Fruit fly (Drosophila melanogaster): Measurements from ENCODE around the gene Sap47.

Sap47 gene

DNA sequence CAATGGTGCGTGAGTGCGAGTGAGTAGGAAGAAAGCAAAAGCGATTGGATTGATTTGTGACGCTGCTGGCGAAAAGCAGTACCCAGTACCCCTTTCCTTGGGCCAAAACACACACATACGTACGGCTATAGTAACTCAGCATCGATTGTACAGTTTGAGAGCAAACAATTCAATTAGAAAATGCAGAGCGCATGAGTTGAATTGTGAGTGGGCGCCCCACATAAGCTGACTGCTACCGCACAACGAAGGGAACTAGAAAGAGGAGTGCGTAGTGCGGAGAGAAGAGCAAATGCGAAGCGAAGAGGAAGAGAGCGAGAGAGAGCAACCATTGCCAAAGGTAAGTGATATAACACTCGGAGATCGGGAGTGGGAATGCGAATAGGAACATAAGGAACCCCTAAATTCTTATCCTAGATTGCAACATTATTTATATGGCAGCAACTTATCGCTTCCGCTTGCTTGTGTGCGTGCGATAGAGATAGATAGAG lies 38.6 kb downstream of the Sap47 start (continued):
- TF ChIP-seq CG13624 (GFP tag; optimal IDR thresholded peaks at IDR 0.05) (peak; percentile 51), kni (GFP tag; optimal IDR thresholded peaks at IDR 0.05) (peak; percentile 82), stwl (tag; optimal IDR thresholded peaks at IDR 0.05) (peak; percentile 47), CG6854 (GFP tag; optimal IDR thresholded peaks at IDR 0.05) (peak; percentile 38), sisA (GFP tag; IDR thresholded peaks at IDR 0.05) (no peak), Elba2 (GFP tag; optimal IDR thresholded peaks at IDR 0.05) (peak; percentile 91), CG5180 (GFP tag; optimal IDR thresholded peaks at IDR 0.05) (peak; percentile 6), maf-S (GFP tag; optimal IDR thresholded peaks at IDR 0.05) (peak; percentile 17), CG1603 (tag; optimal IDR thresholded peaks at IDR 0.05) (peak; percentile 0), mirr (GFP tag; optimal IDR thresholded peaks at IDR 0.05) (peak; percentile 25), CG4707 (GFP tag; optimal IDR thresholded peaks at IDR 0.05) (peak; percentile 10), Nf-YC (tag; optimal IDR thresholded peaks at IDR 0.05) (peak; percentile 49), sens (GFP tag) (peak; percentile 21), CG17328 (GFP tag; IDR thresholded peaks at IDR 0.05) (no peak), HLHmδ (GFP tag; optimal IDR thresholded peaks at IDR 0.05) (peak; percentile 18), pfk (GFP tag; optimal IDR thresholded peaks at IDR 0.05) (peak; percentile 19), CG11398 (GFP tag; optimal IDR thresholded peaks at IDR 0.05) (no peak), CG10431 (GFP tag; optimal IDR thresholded peaks at IDR 0.05) (peak; percentile 32), cwo (GFP tag; optimal IDR thresholded peaks at IDR 0.05) (peak; percentile 20), her (GFP tag; optimal IDR thresholded peaks at IDR 0.05) (peak; percentile 28), Sry-δ (GFP tag; optimal IDR thresholded peaks at IDR 0.05) (no peak), CG15696 (tag; optimal IDR thresholded peaks at IDR 0.05) (no peak), CG7987 (GFP tag; optimal IDR thresholded peaks at IDR 0.05) (peak; percentile 62), stc (GFP tag; IDR thresholded peaks at IDR 0.05) (no peak), Poxn (GFP tag; IDR thresholded peaks at IDR 0.05) (no peak), YL-1 (GFP tag; optimal IDR thresholded peaks at IDR 0.05) (peak; percentile 75), Nf-YB (GFP tag; optimal IDR thresholded peaks at IDR 0.05) (peak; percentile 9), sd (tag; optimal IDR thresholded peaks at IDR 0.05) (peak; percentile 38), CG18262 (tag; optimal IDR thresholded peaks at IDR 0.05) (no peak), HmgD (GFP tag; optimal IDR thresholded peaks at IDR 0.05) (peak; percentile 89), Hmr (GFP tag; optimal IDR thresholded peaks at IDR 0.05) (peak; percentile 22), CG17802 (tag; optimal IDR thresholded peaks at IDR 0.05) (no peak), lab (GFP tag; optimal IDR thresholded peaks at IDR 0.05) (peak; percentile 29), Trl (optimal IDR thresholded peaks at IDR 0.05) (peak; percentile 99), Trl (GFP tag; optimal IDR thresholded peaks at IDR 0.05) (peak; percentile 82), Med (GFP tag) (peak; percentile 66), CG34376 (GFP tag; optimal IDR thresholded peaks at IDR 0.05) (peak; percentile 76), Pdp1 (GFP tag; optimal IDR thresholded peaks at IDR 0.05) (peak in 1 of 2 experiments; percentile 60), CG15514 (GFP tag; optimal IDR thresholded peaks at IDR 0.05) (peak; percentile 49), CG4854 (GFP tag; optimal IDR thresholded peaks at IDR 0.05) (no peak), dm (GFP tag; optimal IDR thresholded peaks at IDR 0.05) (peak; percentile 59), CG8290 (GFP tag; optimal IDR thresholded peaks at IDR 0.05) (no peak), CG8290 (tag; optimal IDR thresholded peaks at IDR 0.05) (peak in 1 of 2 experiments; percentile 67), HHEX (GFP tag; optimal IDR thresholded peaks at IDR 0.05) (peak; percentile 0), Ets65A (GFP tag) (peak; percentile 45), CG8089 (GFP tag; optimal IDR thresholded peaks at IDR 0.05) (peak; percentile 2), pan (optimal IDR thresholded peaks at IDR 0.05) (no peak), pan (GFP tag; optimal IDR thresholded peaks at IDR 0.05 in 1 of 2, IDR thresholded peaks at IDR 0.05 in 1 of 2) (no peak), CG31365 (tag; optimal IDR thresholded peaks at IDR 0.05) (no peak), CG17385 (GFP tag; optimal IDR thresholded peaks at IDR 0.05) (peak; percentile 84), jumu (GFP tag; optimal IDR thresholded peaks at IDR 0.05) (peak; percentile 52)

Measured in whole organism, embryonic.